Fruit fly (Drosophila melanogaster) whole organism, wandering third instar larva: ENCODE data around the gene eIF1A.
A peak's percentile ranks its signal among the peaks of the same experiment; 100 is the strongest.

ENCODE experiments used
- Abd-B ChIP-seq: fragments of >200 bp; optimal IDR thresholded peaks from 2 replicates; lab custom pipeline; 2017; ENCODE audit warnings: missing biosample characterization, missing genetic modification characterization
- CG32264 ChIP-seq: fragments of 200-800 bp; sonication (Bioruptor generic); optimal IDR thresholded peaks from 2 replicates; lab custom pipeline; 2016; ENCODE audit warnings: missing biosample characterization, missing genetic modification characterization
- CG9705 ChIP-seq: fragments of 200-800 bp; sonication (Bioruptor generic); optimal IDR thresholded peaks from 2 replicates; lab custom pipeline; 2018; ENCODE audit warnings: missing biosample characterization, mild to moderate bottlenecking, missing genetic modification characterization
- CrebA ChIP-seq: fragments of 200-800 bp; sonication (Bioruptor generic); optimal IDR thresholded peaks from 2 replicates; lab custom pipeline; 2016; ENCODE audit warnings: missing biosample characterization, mild to moderate bottlenecking, missing genetic modification characterization, borderline replicate concordance
- GATAd ChIP-seq: sonication (Bioruptor generic); optimal IDR thresholded peaks from 2 replicates; lab custom pipeline; 2016; ENCODE audit warnings: missing biosample characterization, missing genetic modification characterization
- HLH106 ChIP-seq: fragments of 200-800 bp; optimal IDR thresholded peaks from 3 replicates; lab custom pipeline; 2019; ENCODE audit warnings: missing biosample characterization, mild to moderate bottlenecking, missing genetic modification characterization, moderate library complexity
- Hr83 ChIP-seq: fragments of 200-300 bp; sonication (Bioruptor generic); optimal IDR thresholded peaks from 2 replicates; lab custom pipeline; 2016; ENCODE audit warnings: missing biosample characterization, mild to moderate bottlenecking, missing genetic modification characterization, moderate library complexity; ENCODE audit not compliant: poor library complexity, severe bottlenecking
- Myc ChIP-seq: fragments of >200 bp; optimal IDR thresholded peaks from 2 replicates; lab custom pipeline; 2017
- OdsH ChIP-seq: fragments of 200-800 bp; sonication (Bioruptor generic); optimal IDR thresholded peaks from 2 replicates; lab custom pipeline; 2016; ENCODE audit warnings: missing biosample characterization, mild to moderate bottlenecking, missing genetic modification characterization
- Rel ChIP-seq, 2 experiments: fragments of 200-800 bp; sonication (Bioruptor generic) in 1 of 2; optimal IDR thresholded peaks; 2 replicates in 1 of 2; 3 replicates in 1 of 2; lab custom pipeline; 2016 to 2019; ENCODE audit warnings: mild to moderate bottlenecking in 2 of 2, missing biosample characterization in 2 of 2, missing genetic modification characterization in 2 of 2, moderate library complexity in 1 of 2
- br ChIP-seq: fragments of 200-800 bp; sonication (Bioruptor generic); optimal IDR thresholded peaks from 2 replicates; lab custom pipeline; 2016; ENCODE audit warnings: missing biosample characterization, missing genetic modification characterization
- brk ChIP-seq: fragments of 200-800 bp; sonication (Bioruptor generic); optimal IDR thresholded peaks from 2 replicates; lab custom pipeline; 2016; ENCODE audit warnings: missing biosample characterization, mild to moderate bottlenecking, missing genetic modification characterization
- dl ChIP-seq, 2 experiments: fragments of 175-275, 200-275 bp in 1 of 2; fragments of 200-275 bp in 1 of 2; sonication (Bioruptor generic); optimal IDR thresholded peaks; lab custom pipeline; 2018; ENCODE audit warnings: mild to moderate bottlenecking in 2 of 2, missing biosample characterization in 2 of 2, missing genetic modification characterization in 2 of 2, moderate library complexity in 2 of 2; ENCODE audit not compliant: partially characterized antibody in 2 of 2, insufficient read depth in 1 of 2
- dsf ChIP-seq: sonication (Bioruptor generic); optimal IDR thresholded peaks from 2 replicates; lab custom pipeline; 2016; ENCODE audit warnings: missing biosample characterization, missing genetic modification characterization, borderline replicate concordance
- ey ChIP-seq: fragments of 200-800 bp; sonication (Bioruptor generic); optimal IDR thresholded peaks from 2 replicates; lab custom pipeline; 2016; ENCODE audit warnings: missing biosample characterization, missing genetic modification characterization
- h ChIP-seq: fragments of 200-800 bp; sonication (Bioruptor generic); optimal IDR thresholded peaks from 3 replicates; lab custom pipeline; 2016; ENCODE audit warnings: missing biosample characterization, mild to moderate bottlenecking, missing genetic modification characterization
- jim ChIP-seq: fragments of 175-275, 200-325 bp; sonication (Bioruptor generic); optimal IDR thresholded peaks from 2 replicates; lab custom pipeline; 2016; ENCODE audit warnings: missing biosample characterization, mild to moderate bottlenecking, missing genetic modification characterization
- lola ChIP-seq: fragments of >200 bp; optimal IDR thresholded peaks from 2 replicates; lab custom pipeline; 2017; ENCODE audit warnings: missing biosample characterization, missing genetic modification characterization
- pan ChIP-seq: fragments of >200 bp; optimal IDR thresholded peaks from 2 replicates; lab custom pipeline; 2017
- rgr ChIP-seq: fragments of 200-800 bp; sonication (Bioruptor generic); optimal IDR thresholded peaks from 3 replicates; lab custom pipeline; 2016; ENCODE audit warnings: missing biosample characterization, mild to moderate bottlenecking, missing genetic modification characterization
- sage ChIP-seq: fragments of 200-800 bp; sonication (Bioruptor generic); optimal IDR thresholded peaks from 2 replicates; lab custom pipeline; 2016; ENCODE audit warnings: missing biosample characterization, mild to moderate bottlenecking, missing genetic modification characterization
- usp ChIP-seq: fragments of >200 bp; optimal IDR thresholded peaks from 2 replicates; lab custom pipeline; 2017; ENCODE audit warnings: missing biosample characterization, missing genetic modification characterization
- woc ChIP-seq: sonication (Bioruptor generic); optimal IDR thresholded peaks from 2 replicates; lab custom pipeline; 2016; ENCODE audit warnings: missing biosample characterization, mild to moderate bottlenecking, missing genetic modification characterization

eIF1A gene

dm6 chr3R:18280133-18280532, 5.7 kb downstream of the eIF1A start:
- TF ChIP-seq h (GFP tag; lab: Kevin White, UChicago) = peak; percentile 11
- no peak for TF ChIP-seq OdsH (GFP tag; lab: Kevin White, UChicago)
- TF ChIP-seq GATAd = no peak
- TF ChIP-seq Rel (GFP tag; optimal IDR thresholded peaks at IDR 0.05; lab: Kevin White, UChicago) = no peak
- TF ChIP-seq Rel (tag; optimal IDR thresholded peaks at IDR 0.05; lab: Kevin White, UChicago) = peak; percentile 98

dm6 chr3R:18280866-18281473, 6.5 kb downstream of the eIF1A start:
- TF ChIP-seq Rel (GFP tag; optimal IDR thresholded peaks at IDR 0.05; lab: Kevin White, UChicago) (no peak), Rel (tag; optimal IDR thresholded peaks at IDR 0.05; lab: Kevin White, UChicago) (peak; percentile 3), woc (no peak), h (GFP tag; lab: Kevin White, UChicago) (no peak), rgr (GFP tag; lab: Kevin White, UChicago) (no peak)

dm6 chr3R:18283441-18283840, 9.0 kb downstream of the eIF1A start, which contains the start of the genes CG14312 and CG8064:
CG14312 (minus strand) TSS chr3R:18283528.
CG8064 (plus strand) TSS chr3R:18283660.
- TF ChIP-seq HLH106 (tag; lab: Kevin White, UChicago) = no peak
- TF ChIP-seq Rel (GFP tag; optimal IDR thresholded peaks at IDR 0.05; lab: Kevin White, UChicago) = no peak
- TF ChIP-seq Rel (tag; optimal IDR thresholded peaks at IDR 0.05; lab: Kevin White, UChicago) = peak; percentile 27

- no peak for TF ChIP-seq OdsH (GFP tag; lab: Kevin White, UChicago)
- TF ChIP-seq sage (GFP tag; lab: Kevin White, UChicago) = no peak
- no peak for TF ChIP-seq CG32264 (GFP tag; lab: Kevin White, UChicago)
- TF ChIP-seq ey = no peak
- no peak for TF ChIP-seq pan
- no peak for TF ChIP-seq CG9705 (GFP tag; lab: Kevin White, UChicago)
- TF ChIP-seq brk (GFP tag; lab: Kevin White, UChicago) = no peak
- TF ChIP-seq GATAd = no peak
- TF ChIP-seq h (GFP tag; lab: Kevin White, UChicago) = no peak
- TF ChIP-seq CrebA (GFP tag; lab: Kevin White, UChicago) = no peak
- TF ChIP-seq, all 38 proteins: peak for 0
Observed at dm6 chr3R:18288677-18289076, 14.2 kb downstream of the eIF1A start, which contains the start of gene CG7131. CG7131 (minus strand) TSS chr3R:18288777.

- TF ChIP-seq h (GFP tag; lab: Kevin White, UChicago) (peak; percentile 1), rgr (GFP tag; lab: Kevin White, UChicago) (no peak)
Observed at dm6 chr3R:18291831-18292230, 17.4 kb downstream of the eIF1A start.

dm6 chr3R:18292371-18292770, 17.9 kb downstream of the eIF1A start:
- TF ChIP-seq Hr83 (no peak), Rel (GFP tag; optimal IDR thresholded peaks at IDR 0.05; lab: Kevin White, UChicago) (no peak), Rel (tag; optimal IDR thresholded peaks at IDR 0.05; lab: Kevin White, UChicago) (peak; percentile 77)

dm6 chr3R:18294488-18294887, 20.0 kb downstream of the eIF1A start:
- TF ChIP-seq CG32264 (GFP tag; lab: Kevin White, UChicago) = no peak
- no peak for TF ChIP-seq Abd-B (GFP tag; lab: Kevin White, UChicago)
- TF ChIP-seq, all 38 proteins: peak for 0

- TF ChIP-seq jim (no peak), GATAd (no peak), h (GFP tag; lab: Kevin White, UChicago) (peak; percentile 16)
Observed at dm6 chr3R:18295262-18295944, 20.9 kb downstream of the eIF1A start.

- TF ChIP-seq usp (GFP tag; lab: Kevin White, UChicago) (no peak), pan (no peak), dl (GFP tag; optimal IDR thresholded peaks at IDR 0.05; lab: Kevin White, UChicago; ENCODE audit: insufficient read depth in 1 of 2, partially characterized antibody in 2 of 2) (no peak), CG9705 (GFP tag; lab: Kevin White, UChicago) (no peak), CrebA (GFP tag; lab: Kevin White, UChicago) (no peak), woc (no peak), brk (GFP tag; lab: Kevin White, UChicago) (no peak), rgr (GFP tag; lab: Kevin White, UChicago) (no peak), Rel (GFP tag; optimal IDR thresholded peaks at IDR 0.05; lab: Kevin White, UChicago) (no peak), Rel (tag; optimal IDR thresholded peaks at IDR 0.05; lab: Kevin White, UChicago) (peak; percentile 18), dsf (GFP tag; lab: Kevin White, UChicago) (no peak), OdsH (GFP tag; lab: Kevin White, UChicago) (peak; percentile 13), lola (GFP tag; lab: Kevin White, UChicago) (no peak), Myc (lab: Kevin White, UChicago) (no peak), br (GFP tag; lab: Kevin White, UChicago) (no peak)
Observed at dm6 chr3R:18296084-18296483, 21.6 kb downstream of the eIF1A start.
